Worm (Caenorhabditis elegans): Measurements from ENCODE around the gene F56F11.2.

ce11 chrIII:2858334-2858733 lies 23.8 kb upstream of the F56F11.2 start:
- TF ChIP-seq egl-27 (tag; optimal IDR thresholded peaks at IDR 0.05) (no peak), ceh-82 (tag; optimal IDR thresholded peaks at IDR 0.05) (no peak), unc-62 (GFP tag; optimal IDR thresholded peaks at IDR 0.05) (no peak), nhr-237 (tag; optimal IDR thresholded peaks at IDR 0.05) (no peak)

Data from whole organism, L2 larva.